Worm (Caenorhabditis elegans): ENCODE results near the gene clec-234.

DNA sequence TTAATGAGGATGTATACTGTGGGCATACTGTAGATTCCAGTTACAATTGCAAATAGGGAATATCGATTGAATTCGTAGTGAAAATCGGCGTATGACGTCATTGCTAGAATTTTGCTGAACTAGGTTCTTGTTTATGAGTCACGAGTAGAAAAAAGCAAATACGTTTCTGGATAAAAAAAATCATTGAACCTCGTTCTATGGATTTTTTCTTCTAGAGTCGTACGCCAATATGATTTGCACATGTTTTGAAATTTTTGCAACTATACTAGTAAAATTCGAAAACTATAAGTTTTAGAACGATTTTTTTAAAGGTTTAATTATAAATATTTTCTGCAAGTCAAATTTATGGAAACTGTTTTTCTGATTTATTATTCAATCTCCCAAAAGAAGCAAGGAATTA lies 34.5 kb upstream of the clec-234 start, which contains the start of gene sru-44:
- no peak for TF ChIP-seq flt-1 (GFP tag; IDR thresholded peaks at IDR 0.05)
- TF ChIP-seq B0310.2 (tag; optimal IDR thresholded peaks at IDR 0.05), result no peak
- no peak for TF ChIP-seq ama-1 (optimal IDR thresholded peaks at IDR 0.05)
- no peak for TF ChIP-seq tbx-11 (GFP tag; IDR thresholded peaks at IDR 0.05)
- no peak for TF ChIP-seq aly-1 (tag; optimal IDR thresholded peaks at IDR 0.05)
- no peak for TF ChIP-seq ceh-13 (GFP tag; optimal IDR thresholded peaks at IDR 0.05)
- no peak for TF ChIP-seq tbx-37 (GFP tag; conservative IDR thresholded peaks at IDR 0.05)
- TF ChIP-seq F13C5.2 (tag; optimal IDR thresholded peaks at IDR 0.05), result no peak
- no peak for TF ChIP-seq scrt-1 (GFP tag; IDR thresholded peaks at IDR 0.05)
- TF ChIP-seq pes-1 (GFP tag; IDR thresholded peaks at IDR 0.05), result no peak
